Worm (Caenorhabditis elegans) whole organism, L2 larva: Measurements from ENCODE around the gene efhd-1.

Experiments used
- fos-1 ChIP-seq: fragments of 150-350 bp; optimal IDR thresholded peaks from 2 replicates; lab custom pipeline; 2014; ENCODE audit warnings: missing biosample characterization, missing genetic modification characterization
- lin-13 ChIP-seq: fragments of 150-350 bp; optimal IDR thresholded peaks from 2 replicates; lab custom pipeline; 2014; ENCODE audit warnings: missing biosample characterization, missing genetic modification reagents, missing genetic modification characterization
- lin-39 ChIP-seq: fragments of 150-350 bp; optimal IDR thresholded peaks from 2 replicates; lab custom pipeline; 2014; ENCODE audit warnings: missing biosample characterization, missing genetic modification reagents, missing genetic modification characterization
- nhr-12 ChIP-seq: fragments of 150-350 bp; optimal IDR thresholded peaks from 2 replicates; lab custom pipeline; 2014; ENCODE audit warnings: missing biosample characterization, missing genetic modification characterization
- nhr-77 ChIP-seq: fragments of 150-350 bp; optimal IDR thresholded peaks from 2 replicates; lab custom pipeline; 2014; ENCODE audit warnings: missing biosample characterization, missing genetic modification characterization
- sma-9 ChIP-seq, 2 experiments: fragments of 150-350 bp in 1 of 2; sonication (generic microtip) in 1 of 2; optimal IDR thresholded peaks; 2 replicates each; lab custom pipeline; 2014 to 2016; ENCODE audit warnings: missing genetic modification characterization in 2 of 2, mild to moderate bottlenecking in 1 of 2, missing biosample characterization in 1 of 2, missing compliant biosample characterization in 1 of 2, missing genetic modification reagents in 1 of 2, moderate library complexity in 1 of 2
- snpc-4 ChIP-seq: fragments of 150-350 bp; optimal IDR thresholded peaks from 2 replicates; lab custom pipeline; 2014; ENCODE audit warnings: missing biosample characterization, missing genetic modification characterization
- unc-55 ChIP-seq: fragments of 150-350 bp; sonication (generic microtip); optimal IDR thresholded peaks from 3 replicates; lab custom pipeline; 2014; ENCODE audit warnings: missing biosample characterization, missing genetic modification reagents, missing genetic modification characterization
- unc-62 ChIP-seq: fragments of 150-350 bp; optimal IDR thresholded peaks from 2 replicates; lab custom pipeline; 2014; ENCODE audit warnings: missing biosample characterization, missing genetic modification reagents, missing genetic modification characterization
- zag-1 ChIP-seq: fragments of 150-350 bp; optimal IDR thresholded peaks from 2 replicates; lab custom pipeline; 2014; ENCODE audit warnings: missing biosample characterization, missing genetic modification characterization
- ztf-11 ChIP-seq: sonication (generic microtip); optimal IDR thresholded peaks from 2 replicates; lab custom pipeline; 2017; ENCODE audit warnings: missing biosample characterization, missing genetic modification characterization

DNA sequence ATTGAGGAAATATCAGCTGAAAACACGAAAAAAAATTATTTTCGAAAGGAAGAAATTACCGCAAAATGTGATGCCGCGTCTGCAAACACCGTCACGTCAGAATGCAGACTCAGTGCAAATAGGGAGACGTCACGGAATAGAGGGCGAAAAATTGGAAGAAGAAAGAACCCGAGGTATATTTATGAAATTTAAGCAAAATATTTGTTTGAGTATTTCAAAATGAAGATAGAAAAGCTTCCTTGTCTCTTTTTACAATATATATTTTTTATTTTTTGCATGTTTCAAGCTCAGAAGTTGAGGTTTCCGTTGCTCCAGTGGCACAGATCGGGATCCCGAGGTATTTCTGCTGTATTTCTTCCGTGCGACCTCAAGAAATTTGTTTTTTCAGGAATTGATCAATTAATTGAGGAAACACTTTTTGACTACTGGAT lies 34.8 kb upstream of the efhd-1 start, which contains the start of gene W03H9.2:
- TF ChIP-seq lin-39 (tag; lab: Kevin White, UChicago) = no peak
- TF ChIP-seq sma-9 (GFP tag; optimal IDR thresholded peaks at IDR 0.05; lab: Kevin White, UChicago) = peak; percentile 77
- no peak for TF ChIP-seq sma-9 (tag; optimal IDR thresholded peaks at IDR 0.05; lab: Kevin White, UChicago)
- no peak for TF ChIP-seq ztf-11 (tag; lab: Kevin White, UChicago)
- TF ChIP-seq lin-13 (GFP tag; lab: Kevin White, UChicago) = no peak
- TF ChIP-seq unc-62 = no peak
- TF ChIP-seq snpc-4 = no peak
- TF ChIP-seq nhr-12 (tag; lab: Kevin White, UChicago) = no peak
- TF ChIP-seq unc-55 (GFP tag; lab: Kevin White, UChicago) = peak; percentile 70
- no peak for TF ChIP-seq zag-1 (tag; lab: Kevin White, UChicago)
- no peak for TF ChIP-seq fos-1 (tag; lab: Kevin White, UChicago)
- TF ChIP-seq nhr-77 (tag; lab: Kevin White, UChicago) = peak; percentile 53
